Fruit fly (Drosophila melanogaster) whole organism, embryonic: ENCODE results near the gene Mkp3.
A peak's percentile ranks its signal among the peaks of the same experiment; 100 is the strongest.

Source experiments
- Bdp1 ChIP-seq: fragments of 200-800 bp; sonication (Bioruptor generic); optimal IDR thresholded peaks from 3 replicates; lab custom pipeline; 2016; ENCODE audit warnings: missing biosample characterization, missing genetic modification characterization
- CG10543 ChIP-seq: fragments of 200-800 bp; sonication (Bioruptor generic); optimal IDR thresholded peaks from 3 replicates; lab custom pipeline; 2017; ENCODE audit warnings: missing biosample characterization, mild to moderate bottlenecking, missing genetic modification characterization, moderate library complexity
- CG15269 ChIP-seq: fragments of 200-800 bp; sonication (Bioruptor generic); optimal IDR thresholded peaks from 2 replicates; lab custom pipeline; 2018; ENCODE audit warnings: missing biosample characterization, mild to moderate bottlenecking, missing genetic modification characterization, moderate library complexity
- CG15514 ChIP-seq: fragments of 200-800 bp; sonication (Bioruptor generic); optimal IDR thresholded peaks from 3 replicates; lab custom pipeline; 2017; ENCODE audit warnings: missing biosample characterization, missing genetic modification characterization, mild to moderate bottlenecking, moderate library complexity, missing genetic modification reagents
- CG1603 ChIP-seq: fragments of 200-800 bp; sonication (Bioruptor generic); optimal IDR thresholded peaks from 2 replicates; lab custom pipeline; 2019; ENCODE audit warnings: missing biosample characterization, mild to moderate bottlenecking, missing genetic modification characterization, moderate library complexity
- CG16813 ChIP-seq: fragments of 200-800 bp; sonication (Bioruptor generic); IDR thresholded peaks from 3 replicates; pipeline ENCODE4 v1.3.6; 2022; ENCODE audit warnings: missing biosample characterization, missing genetic modification characterization; ENCODE audit not compliant: partially characterized antibody
- CG17359 ChIP-seq: fragments of 200-800 bp; sonication (Bioruptor generic); optimal IDR thresholded peaks from 3 replicates; lab custom pipeline; 2018; ENCODE audit warnings: missing biosample characterization, mild to moderate bottlenecking, missing genetic modification characterization, moderate library complexity
- CG17568 ChIP-seq: fragments of 200-800 bp; sonication (Bioruptor generic); optimal IDR thresholded peaks from 2 replicates; lab custom pipeline; 2018; ENCODE audit warnings: missing biosample characterization, mild to moderate bottlenecking, missing genetic modification characterization, moderate library complexity
- CG2116 ChIP-seq: fragments of 200-800 bp; sonication (Bioruptor generic); optimal IDR thresholded peaks from 3 replicates; lab custom pipeline; 2018; ENCODE audit warnings: missing biosample characterization, mild to moderate bottlenecking, missing genetic modification characterization
- CG2129 ChIP-seq: fragments of 200-800 bp; sonication (Bioruptor generic); IDR thresholded peaks from 2 replicates; pipeline ENCODE4 v1.3.6; 2022; ENCODE audit warnings: missing biosample characterization, missing genetic modification characterization; ENCODE audit not compliant: partially characterized antibody
- CG30020 ChIP-seq: fragments of 200-800 bp; optimal IDR thresholded peaks from 2 replicates; lab custom pipeline; 2019; ENCODE audit warnings: missing biosample characterization, mild to moderate bottlenecking, missing genetic modification characterization, moderate library complexity
- CG31441 ChIP-seq: fragments of 200-800 bp; sonication (Bioruptor generic); IDR thresholded peaks from 2 replicates; pipeline ENCODE4 v1.3.6; 2022; ENCODE audit warnings: missing biosample characterization, missing genetic modification characterization
- CG33213 ChIP-seq: fragments of 200-800 bp; sonication (Bioruptor generic); optimal IDR thresholded peaks from 3 replicates; lab custom pipeline; 2016; ENCODE audit warnings: missing biosample characterization, missing genetic modification characterization
- CG34376 ChIP-seq: fragments of 200-800 bp; sonication (Bioruptor generic); optimal IDR thresholded peaks from 2 replicates; lab custom pipeline; 2018; ENCODE audit warnings: missing biosample characterization, mild to moderate bottlenecking, missing genetic modification characterization
- CG4328 ChIP-seq: fragments of 200-800 bp; sonication (Bioruptor generic); optimal IDR thresholded peaks from 3 replicates; lab custom pipeline; 2017; ENCODE audit warnings: missing biosample characterization, missing genetic modification reagents, missing genetic modification characterization
- CG8388 ChIP-seq: fragments of 200-800 bp; sonication (Bioruptor generic); optimal IDR thresholded peaks from 2 replicates; lab custom pipeline; 2019; ENCODE audit warnings: missing biosample characterization, mild to moderate bottlenecking, missing genetic modification characterization, moderate library complexity
- CG9932 ChIP-seq: fragments of 200-800 bp; sonication (Bioruptor generic); IDR thresholded peaks from 2 replicates; pipeline ENCODE4 v1.3.6; 2022; ENCODE audit warnings: missing biosample characterization, missing genetic modification characterization
- D ChIP-seq, 2 experiments: fragments of 200-800 bp in 1 of 2; fragments of >200 bp in 1 of 2; sonication (Bioruptor generic) in 1 of 2; optimal IDR thresholded peaks; 2 replicates in 1 of 2; 3 replicates in 1 of 2; lab custom pipeline; 2017; ENCODE audit warnings: mild to moderate bottlenecking in 1 of 2, missing biosample characterization in 1 of 2, missing genetic modification characterization in 1 of 2, missing genetic modification reagents in 1 of 2
- D19B ChIP-seq: fragments of 200-800 bp; sonication (Bioruptor generic); optimal IDR thresholded peaks from 2 replicates; lab custom pipeline; 2017; ENCODE audit warnings: missing biosample characterization, mild to moderate bottlenecking, missing genetic modification characterization
- MBD-R2 ChIP-seq: fragments of 200-800 bp; sonication (Bioruptor generic); IDR thresholded peaks from 2 replicates; pipeline ENCODE4 v1.3.6; 2022; ENCODE audit warnings: missing biosample characterization, missing genetic modification characterization
- MESR4 ChIP-seq: fragments of 200-800 bp; sonication (Bioruptor generic); optimal IDR thresholded peaks from 2 replicates; lab custom pipeline; 2018; ENCODE audit warnings: missing biosample characterization, mild to moderate bottlenecking, missing genetic modification characterization, moderate library complexity
- Pdp1 ChIP-seq, 2 experiments: fragments of 200-800 bp; sonication (Bioruptor generic); optimal IDR thresholded peaks; 3 replicates each; lab custom pipeline; 2016; ENCODE audit warnings: missing biosample characterization in 2 of 2, missing genetic modification characterization in 2 of 2, mild to moderate bottlenecking in 1 of 2, moderate library complexity in 1 of 2
- Ssrp ChIP-seq: fragments of 200-800 bp; sonication (Bioruptor generic); optimal IDR thresholded peaks from 2 replicates; lab custom pipeline; 2018; ENCODE audit warnings: missing biosample characterization, mild to moderate bottlenecking, missing genetic modification characterization, moderate library complexity
- TFAM ChIP-seq: fragments of 200-800 bp; sonication (Bioruptor generic); optimal IDR thresholded peaks from 2 replicates; lab custom pipeline; 2017; ENCODE audit warnings: missing biosample characterization, missing genetic modification characterization, inconsistent platforms
- Xrp1 ChIP-seq: fragments of 200-800 bp; sonication (Bioruptor generic); IDR thresholded peaks from 2 replicates; pipeline ENCODE4 v1.3.6; 2022; ENCODE audit warnings: missing biosample characterization, missing genetic modification characterization
- al ChIP-seq: fragments of 200-800 bp; sonication (Bioruptor generic); IDR thresholded peaks from 2 replicates; pipeline ENCODE4 v1.3.6; 2022; ENCODE audit warnings: missing biosample characterization, missing genetic modification characterization
- amos ChIP-seq: fragments of 200-800 bp; sonication (Bioruptor generic); IDR thresholded peaks from 2 replicates; pipeline ENCODE4 v1.3.6; 2022; ENCODE audit warnings: missing biosample characterization, missing genetic modification characterization; ENCODE audit not compliant: partially characterized antibody
- bowl ChIP-seq: fragments of 200-800 bp; sonication (Bioruptor generic); IDR thresholded peaks from 2 replicates; pipeline ENCODE4 v1.3.6; 2022; ENCODE audit warnings: missing biosample characterization, missing genetic modification characterization
- btn ChIP-seq: fragments of 200-800 bp; sonication (Bioruptor generic); optimal IDR thresholded peaks from 2 replicates; lab custom pipeline; 2016; ENCODE audit warnings: missing biosample characterization, missing genetic modification characterization
- cg ChIP-seq: fragments of 200-800 bp; sonication (Bioruptor generic); optimal IDR thresholded peaks from 3 replicates; lab custom pipeline; 2019; ENCODE audit warnings: missing biosample characterization, mild to moderate bottlenecking, missing genetic modification characterization, moderate library complexity
- crc ChIP-seq: fragments of 200-800 bp; sonication (Bioruptor generic); optimal IDR thresholded peaks from 2 replicates; lab custom pipeline; 2016; ENCODE audit warnings: missing biosample characterization, missing genetic modification characterization
- dati ChIP-seq: fragments of 200-800 bp; sonication (Bioruptor generic); IDR thresholded peaks from 2 replicates; pipeline ENCODE4 v1.3.6; 2022; ENCODE audit warnings: missing biosample characterization, missing genetic modification characterization
- fd102C ChIP-seq: fragments of 200-800 bp; sonication (Bioruptor generic); optimal IDR thresholded peaks from 2 replicates; lab custom pipeline; 2018; ENCODE audit warnings: missing biosample characterization, mild to moderate bottlenecking, missing genetic modification characterization, moderate library complexity
- ftz-f1 ChIP-seq: fragments of 200-800 bp; sonication (Bioruptor generic); optimal IDR thresholded peaks from 2 replicates; lab custom pipeline; 2016; ENCODE audit warnings: missing biosample characterization, missing genetic modification characterization
- gem ChIP-seq: fragments of 200-800 bp; sonication (Bioruptor generic); optimal IDR thresholded peaks from 2 replicates; lab custom pipeline; 2019; ENCODE audit warnings: missing biosample characterization, mild to moderate bottlenecking, missing genetic modification characterization, moderate library complexity
- gfzf ChIP-seq: fragments of 200-800 bp; sonication (Bioruptor generic); optimal IDR thresholded peaks from 2 replicates; lab custom pipeline; 2016; ENCODE audit warnings: missing biosample characterization, mild to moderate bottlenecking, missing genetic modification characterization, moderate library complexity
- hb ChIP-seq: fragments of 200-800 bp; sonication (Bioruptor generic); IDR thresholded peaks from 3 replicates; pipeline ENCODE4 v1.3.6; 2022; ENCODE audit warnings: missing biosample characterization, missing genetic modification characterization; ENCODE audit not compliant: partially characterized antibody
- lab ChIP-seq: fragments of 200-800 bp; sonication (Bioruptor generic); optimal IDR thresholded peaks from 3 replicates; lab custom pipeline; 2017; ENCODE audit warnings: missing biosample characterization, missing genetic modification characterization, mild to moderate bottlenecking, moderate library complexity, missing genetic modification reagents
- lmd ChIP-seq: fragments of 200-800 bp; sonication (Bioruptor generic); IDR thresholded peaks from 2 replicates; pipeline ENCODE4 v1.3.6; 2022; ENCODE audit warnings: missing biosample characterization, missing genetic modification characterization
- mirr ChIP-seq: fragments of 200-800 bp; sonication (Bioruptor generic); optimal IDR thresholded peaks from 3 replicates; lab custom pipeline; 2018; ENCODE audit warnings: missing biosample characterization, mild to moderate bottlenecking, missing genetic modification characterization
- scrt ChIP-seq: fragments of 200-800 bp; sonication (Bioruptor generic); optimal IDR thresholded peaks from 2 replicates; lab custom pipeline; 2018; ENCODE audit warnings: missing biosample characterization, mild to moderate bottlenecking, missing genetic modification characterization, moderate library complexity
- shn ChIP-seq: fragments of 200-800 bp; sonication (Bioruptor generic); optimal IDR thresholded peaks from 3 replicates; lab custom pipeline; 2016; ENCODE audit warnings: missing biosample characterization, missing genetic modification characterization
- so ChIP-seq: fragments of 200-800 bp; sonication (Bioruptor generic); IDR thresholded peaks from 3 replicates; pipeline ENCODE4 v1.3.6; 2022; ENCODE audit warnings: missing biosample characterization, missing genetic modification characterization
- sqz ChIP-seq: fragments of 200-800 bp; sonication (Bioruptor generic); optimal IDR thresholded peaks from 3 replicates; lab custom pipeline; 2018; ENCODE audit warnings: missing biosample characterization, mild to moderate bottlenecking, missing genetic modification characterization
- tna ChIP-seq: fragments of 200-800 bp; sonication (Bioruptor generic); IDR thresholded peaks from 2 replicates; pipeline ENCODE4 v1.3.6; 2022; ENCODE audit warnings: missing biosample characterization, missing genetic modification characterization; ENCODE audit not compliant: partially characterized antibody

Gene Mkp3

dm6 chr3L:19073029-19073908 lies 13.0 kb downstream of the Mkp3 start (continued):
- TF ChIP-seq CG17359 (tag; lab: Kevin White, UChicago) (peak; percentile 53), D (optimal IDR thresholded peaks at IDR 0.05; lab: Kevin White, UChicago) (no peak), D (GFP tag; optimal IDR thresholded peaks at IDR 0.05; lab: Kevin White, UChicago) (peak; percentile 14), CG31441 (GFP tag; lab: Robert Waterston, UW) (no peak), CG33213 (GFP tag; lab: Kevin White, UChicago) (no peak), al (GFP tag; lab: Robert Waterston, UW) (no peak), sqz (peak; percentile 52), CG17568 (GFP tag; lab: Kevin White, UChicago) (no peak), CG15514 (GFP tag; lab: Kevin White, UChicago) (no peak), Bdp1 (GFP tag; lab: Kevin White, UChicago) (no peak), hb (GFP tag; lab: Robert Waterston, UW) (no peak), gem (peak; percentile 35)
- TF ChIP-seq, all 482 proteins: peak for 88

- TF ChIP-seq shn (GFP tag; lab: Kevin White, UChicago): no peak
- no peak for TF ChIP-seq CG8388
- 0 out of 2 replicates have a peak, but pooled peaks have one; percentile 6 for TF ChIP-seq MBD-R2
- peak; percentile 0 for TF ChIP-seq CG15269 (tag; lab: Kevin White, UChicago)
- TF ChIP-seq so (GFP tag; lab: Robert Waterston, UW): no peak
- no peak; the same call in 1 of the 2 replicates for TF ChIP-seq amos
- no peak for TF ChIP-seq Pdp1 (GFP tag; optimal IDR thresholded peaks at IDR 0.05; lab: Kevin White, UChicago)
- no peak for TF ChIP-seq tna (GFP tag; lab: Robert Waterston, UW)
- no peak for TF ChIP-seq D (optimal IDR thresholded peaks at IDR 0.05; lab: Kevin White, UChicago)
- no peak for TF ChIP-seq D (GFP tag; optimal IDR thresholded peaks at IDR 0.05; lab: Kevin White, UChicago)
- no peak for TF ChIP-seq CG4328 (GFP tag; lab: Kevin White, UChicago)
- peak; percentile 5 for TF ChIP-seq scrt (GFP tag; lab: Kevin White, UChicago)
- TF ChIP-seq Xrp1 (GFP tag; lab: Robert Waterston, UW): no peak
- no peak for TF ChIP-seq gfzf (GFP tag; lab: Kevin White, UChicago)
- no peak for TF ChIP-seq CG30020
- TF ChIP-seq lab (GFP tag; lab: Kevin White, UChicago): peak; percentile 56
- peak; percentile 41; the same call in 1 of the 2 replicates for TF ChIP-seq CG9932 (GFP tag; lab: Robert Waterston, UW)
- no peak for TF ChIP-seq CG16813 (GFP tag; lab: Robert Waterston, UW)
- TF ChIP-seq fd102C: no peak
- TF ChIP-seq CG10543 (GFP tag; lab: Kevin White, UChicago): peak; percentile 80
- TF ChIP-seq dati (GFP tag; lab: Robert Waterston, UW): no peak
- no peak for TF ChIP-seq ftz-f1
- TF ChIP-seq CG2116 (GFP tag; lab: Kevin White, UChicago): no peak
- TF ChIP-seq CG2129 (GFP tag; lab: Robert Waterston, UW): no peak
- no peak for TF ChIP-seq CG1603 (tag; lab: Kevin White, UChicago)
- no peak for TF ChIP-seq lmd (GFP tag; lab: Robert Waterston, UW)
- peak; percentile 82 for TF ChIP-seq CG34376 (GFP tag; lab: Kevin White, UChicago)
- peak; percentile 55 for TF ChIP-seq cg
- TF ChIP-seq bowl (GFP tag; lab: Robert Waterston, UW): no peak
- no peak for TF ChIP-seq TFAM (GFP tag; lab: Kevin White, UChicago)
- TF ChIP-seq MESR4 (GFP tag; lab: Kevin White, UChicago): no peak
- no peak for TF ChIP-seq Ssrp (tag; lab: Kevin White, UChicago)
- no peak for TF ChIP-seq crc (GFP tag; lab: Kevin White, UChicago)
- TF ChIP-seq btn (GFP tag; lab: Kevin White, UChicago): no peak
- no peak for TF ChIP-seq D19B
- TF ChIP-seq mirr (GFP tag; lab: Kevin White, UChicago): peak; percentile 67
Observed at dm6 chr3L:19072177-19072603, 14.0 kb downstream of the Mkp3 start.
